Worm (Caenorhabditis elegans): Measurements from ENCODE around the gene srd-13.
A peak's percentile ranks its signal among the peaks of the same experiment; 100 is the strongest.

Gene srd-13

DNA sequence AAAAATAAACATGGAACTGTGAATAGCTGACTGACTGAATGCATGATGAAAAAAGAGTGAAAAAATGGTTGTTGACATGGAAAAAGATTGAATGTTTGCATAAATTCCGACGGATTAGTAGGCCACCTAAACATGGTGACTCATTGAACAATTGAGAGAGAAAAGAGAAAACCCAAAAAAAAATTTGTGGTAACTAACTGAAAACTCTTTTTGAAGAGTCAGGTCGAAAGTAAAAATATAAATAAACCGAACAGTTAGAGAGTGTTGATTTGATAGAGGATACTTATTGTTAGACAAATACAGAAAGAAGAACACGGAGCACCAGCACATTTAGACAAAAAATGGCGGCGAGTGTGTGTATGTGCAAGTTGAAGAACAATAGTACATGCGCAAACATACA, 35.9 kb upstream of the srd-13 start:
- TF ChIP-seq R02D3.7 (tag; optimal IDR thresholded peaks at IDR 0.05) = no peak
- no peak for TF ChIP-seq alr-1 (tag; optimal IDR thresholded peaks at IDR 0.05)
- peak; percentile 62 for TF ChIP-seq F13H6.1 (tag; optimal IDR thresholded peaks at IDR 0.05)
- no peak for TF ChIP-seq lin-11 (tag; optimal IDR thresholded peaks at IDR 0.05)
- TF ChIP-seq ztf-1 (GFP tag; conservative IDR thresholded peaks at IDR 0.05) = no peak
- TF ChIP-seq ZK546.5 (tag; optimal IDR thresholded peaks at IDR 0.05) = no peak

DNA sequence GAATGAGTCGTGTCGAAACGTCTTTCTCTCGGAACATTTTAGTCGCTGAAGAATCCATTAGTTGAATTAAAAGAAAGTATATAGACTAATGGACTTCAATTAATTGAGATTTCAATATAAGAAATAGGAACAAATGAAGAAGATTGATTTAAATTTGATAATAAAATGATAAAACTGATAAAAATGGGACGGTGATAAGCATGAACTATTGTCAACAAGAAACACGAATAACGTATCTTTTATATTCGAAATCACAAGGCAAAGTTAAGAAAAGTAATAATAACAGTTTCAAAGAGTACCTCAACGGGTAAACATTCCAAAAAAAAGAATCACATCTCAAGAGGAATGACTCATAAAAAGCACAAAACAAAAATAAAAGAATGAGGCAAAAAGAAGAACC, 34.0 kb upstream of the srd-13 start, which contains the start of gene T19E7.6:
Gene T19E7.6, minus strand, starts transcription at position 45 of the 400 bp plus-strand sequence.
- TF ChIP-seq alr-1 (tag; optimal IDR thresholded peaks at IDR 0.05) = no peak
- no peak for TF ChIP-seq unc-62 (GFP tag; optimal IDR thresholded peaks at IDR 0.05)
- no peak for TF ChIP-seq mdl-1 (tag; optimal IDR thresholded peaks at IDR 0.05)
- peak; percentile 33 for TF ChIP-seq fos-1 (tag; optimal IDR thresholded peaks at IDR 0.05)
- no peak for TF ChIP-seq nhr-21 (tag; optimal IDR thresholded peaks at IDR 0.05)
- TF ChIP-seq sma-3 (GFP tag; optimal IDR thresholded peaks at IDR 0.05) = no peak

DNA sequence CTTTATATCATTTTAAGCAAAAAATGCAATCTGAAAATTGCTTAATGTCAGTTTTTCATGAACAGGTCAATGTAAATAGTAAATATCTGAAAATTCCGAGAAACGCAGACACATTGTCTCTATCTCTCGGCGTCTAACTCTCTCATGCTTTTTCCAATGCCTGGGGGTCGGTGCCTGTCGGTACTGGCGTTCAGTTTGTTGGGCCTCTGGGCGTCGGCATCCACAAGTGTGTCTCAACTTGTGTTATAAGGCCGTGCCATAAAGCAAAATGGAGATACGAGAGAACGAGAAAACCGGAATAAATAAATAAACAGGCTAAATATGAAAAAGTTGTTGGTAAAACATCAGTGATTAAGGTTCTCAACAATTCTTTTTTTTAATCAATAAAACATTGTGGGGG, 31.7 kb upstream of the srd-13 start:
- TF ChIP-seq gmeb-1 (tag; optimal IDR thresholded peaks at IDR 0.05) = no peak
- TF ChIP-seq F13H6.1 (tag; optimal IDR thresholded peaks at IDR 0.05) = peak; percentile 15
- TF ChIP-seq nhr-129 (tag; optimal IDR thresholded peaks at IDR 0.05) = peak; percentile 21
- TF ChIP-seq ama-1 (optimal IDR thresholded peaks at IDR 0.05) = no peak
- no peak for TF ChIP-seq unc-39 (tag; optimal IDR thresholded peaks at IDR 0.05)
- no peak for TF ChIP-seq ceh-82 (tag; optimal IDR thresholded peaks at IDR 0.05)
- TF ChIP-seq mbf-1 (tag; optimal IDR thresholded peaks at IDR 0.05) = no peak
- no peak for TF ChIP-seq elt-3 (tag; optimal IDR thresholded peaks at IDR 0.05)
- peak; percentile 52 for TF ChIP-seq C34F6.9 (tag; optimal IDR thresholded peaks at IDR 0.05)
- TF ChIP-seq elt-1 (tag; optimal IDR thresholded peaks at IDR 0.05) = no peak
- TF ChIP-seq blmp-1 (tag; optimal IDR thresholded peaks at IDR 0.05; ENCODE audit: insufficient read depth) = no peak
- no peak for TF ChIP-seq nhr-77 (tag; optimal IDR thresholded peaks at IDR 0.05)
- TF ChIP-seq nhr-25 (tag; optimal IDR thresholded peaks at IDR 0.05) = no peak
- TF ChIP-seq nhr-11 (tag; optimal IDR thresholded peaks at IDR 0.05) = no peak
- TF ChIP-seq unc-62 (GFP tag; optimal IDR thresholded peaks at IDR 0.05) = no peak
- no peak for TF ChIP-seq ztf-1 (GFP tag; conservative IDR thresholded peaks at IDR 0.05)
- peak; percentile 88 for TF ChIP-seq skn-1 (tag; optimal IDR thresholded peaks at IDR 0.05)
- no peak for TF ChIP-seq ZK546.5 (tag; optimal IDR thresholded peaks at IDR 0.05)
- TF ChIP-seq nhr-10 (tag; optimal IDR thresholded peaks at IDR 0.05) = no peak
- no peak for TF ChIP-seq sem-4 (tag; optimal IDR thresholded peaks at IDR 0.05)
- no peak for TF ChIP-seq lin-39 (tag; optimal IDR thresholded peaks at IDR 0.05)
- TF ChIP-seq ceh-16 (tag; optimal IDR thresholded peaks at IDR 0.05) = no peak
- no peak for TF ChIP-seq egl-27 (tag; optimal IDR thresholded peaks at IDR 0.05)
- TF ChIP-seq alr-1 (tag; optimal IDR thresholded peaks at IDR 0.05) = no peak
- TF ChIP-seq R02D3.7 (tag; optimal IDR thresholded peaks at IDR 0.05) = no peak
- no peak for TF ChIP-seq lin-11 (tag; optimal IDR thresholded peaks at IDR 0.05)
- TF ChIP-seq nhr-237 (tag; optimal IDR thresholded peaks at IDR 0.05) = no peak
- TF ChIP-seq sma-9 (GFP tag; optimal IDR thresholded peaks at IDR 0.05) = peak; percentile 49
- TF ChIP-seq sma-9 (tag; optimal IDR thresholded peaks at IDR 0.05) = no peak
- no peak for TF ChIP-seq nhr-12 (tag; optimal IDR thresholded peaks at IDR 0.05)
- TF ChIP-seq crh-2 (tag; optimal IDR thresholded peaks at IDR 0.05) = peak; percentile 10
- peak; percentile 7 for TF ChIP-seq sma-3 (GFP tag; optimal IDR thresholded peaks at IDR 0.05)
- TF ChIP-seq zag-1 (tag; optimal IDR thresholded peaks at IDR 0.05) = peak; percentile 3
- TF ChIP-seq nhr-6 (tag; optimal IDR thresholded peaks at IDR 0.05) = no peak
- no peak for TF ChIP-seq ztf-4 (tag; optimal IDR thresholded peaks at IDR 0.05)
- TF ChIP-seq aly-2 (tag; optimal IDR thresholded peaks at IDR 0.05) = no peak
- TF ChIP-seq nhr-21 (tag; optimal IDR thresholded peaks at IDR 0.05) = no peak
- TF ChIP-seq mdl-1 (tag; optimal IDR thresholded peaks at IDR 0.05) = no peak
- TF ChIP-seq mab-5 (tag; optimal IDR thresholded peaks at IDR 0.05) = no peak
- peak in 1 of 2 experiments; percentile 44 for TF ChIP-seq lsy-2 (tag; optimal IDR thresholded peaks at IDR 0.05)
- no peak for TF ChIP-seq lin-13 (GFP tag; optimal IDR thresholded peaks at IDR 0.05)
- no peak for TF ChIP-seq nhr-23 (tag; optimal IDR thresholded peaks at IDR 0.05)
- TF ChIP-seq ztf-11 (tag; optimal IDR thresholded peaks at IDR 0.05) = no peak
- peak; percentile 14 for TF ChIP-seq unc-55 (GFP tag; optimal IDR thresholded peaks at IDR 0.05)
- TF ChIP-seq fos-1 (tag; optimal IDR thresholded peaks at IDR 0.05) = peak; percentile 50
- no peak for TF ChIP-seq dmd-4 (tag; optimal IDR thresholded peaks at IDR 0.05)
- TF ChIP-seq snpc-4 (tag; optimal IDR thresholded peaks at IDR 0.05) = no peak
- TF ChIP-seq Y55F3AM.14 (GFP tag; optimal IDR thresholded peaks at IDR 0.05) = no peak
- no peak for TF ChIP-seq peb-1 (tag; optimal IDR thresholded peaks at IDR 0.05)
